Worm (Caenorhabditis elegans): ENCODE data around the gene C03A3.1.

Gene C03A3.1

DNA sequence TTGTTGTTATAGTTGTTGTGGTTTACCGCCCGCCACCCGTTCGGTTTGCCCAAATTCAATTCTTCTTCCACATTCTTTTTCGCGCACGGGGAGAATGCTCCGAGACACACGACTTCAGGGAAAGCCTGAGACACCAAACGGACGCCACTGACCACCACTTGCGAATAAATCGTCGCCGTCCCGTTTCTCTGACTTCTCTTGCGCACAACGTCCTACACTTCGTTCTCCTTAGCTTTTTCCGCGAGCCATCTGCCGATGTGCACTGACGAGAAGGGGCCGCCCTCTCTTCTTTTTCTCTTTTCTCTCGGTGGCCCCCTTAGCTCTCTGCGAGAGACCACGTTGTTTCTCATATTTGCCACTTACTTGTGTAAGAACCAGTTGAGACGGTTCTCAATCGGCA is at the start of gene C03A3.1:
Gene C03A3.1, plus strand, starts transcription at position 291 of the 400 bp plus-strand sequence.
- TF ChIP-seq somi-1 (GFP tag; optimal IDR thresholded peaks at IDR 0.05) (no peak), attf-3 (GFP tag; conservative IDR thresholded peaks at IDR 0.05) (no peak), ztf-18 (tag; optimal IDR thresholded peaks at IDR 0.05) (peak; percentile 39), madf-3 (GFP tag; IDR thresholded peaks at IDR 0.05) (no peak)

DNA sequence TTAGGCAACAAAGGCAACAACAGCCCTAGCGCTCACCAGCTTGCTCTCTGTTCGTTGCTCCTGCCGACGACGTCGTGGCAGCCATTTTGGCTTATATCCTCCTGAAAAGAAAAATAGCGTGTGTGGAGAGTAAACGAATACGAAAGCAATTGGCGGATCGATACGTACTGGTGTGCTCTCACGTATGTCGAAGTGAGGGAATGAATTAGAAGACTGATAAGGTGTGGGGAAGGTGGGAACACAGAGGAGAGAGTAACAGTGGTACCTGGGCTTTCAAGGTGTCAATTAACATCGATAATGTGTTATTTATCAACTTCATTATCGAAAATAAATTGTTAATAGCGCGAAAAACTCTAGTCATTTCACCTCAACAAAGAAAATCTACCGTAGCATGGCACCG is 48.4 kb upstream of the C03A3.1 start, which contains the start of gene C34F6.5:
Gene C34F6.5, minus strand, starts transcription at position 101 of the 400 bp plus-strand sequence.
- TF ChIP-seq dox-1 (GFP tag; IDR thresholded peaks at IDR 0.05), result 0 out of 2 replicates have a peak, but pooled peaks have one; percentile 43
- TF ChIP-seq nfyb-1 (GFP tag; IDR thresholded peaks at IDR 0.05), result no peak
- peak; percentile 58 for TF ChIP-seq nhr-80 (tag; optimal IDR thresholded peaks at IDR 0.05)

DNA sequence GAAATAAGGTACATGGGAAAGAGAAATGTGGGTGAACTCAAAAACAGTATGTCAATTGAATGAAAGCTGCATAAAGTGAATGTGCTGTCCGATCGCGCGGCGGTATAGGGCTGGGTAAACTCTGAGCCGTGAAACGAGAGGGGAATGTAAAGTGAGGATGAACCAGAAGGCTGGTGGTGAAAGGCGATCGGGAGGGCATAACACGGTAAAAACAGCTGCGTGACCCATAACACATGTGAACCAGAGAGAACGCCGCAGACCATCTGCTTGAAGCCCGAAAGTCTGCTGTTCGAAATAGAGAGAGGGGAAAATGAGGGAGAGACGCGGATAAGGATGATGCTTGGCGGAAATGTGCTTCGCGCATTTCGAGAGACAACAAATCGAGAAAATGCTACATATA is 46.7 kb upstream of the C03A3.1 start:
- TF ChIP-seq zfh-2 (GFP tag; conservative IDR thresholded peaks at IDR 0.05) (peak; percentile 55; the same call in 1 of the 2 replicates), F10E7.11 (tag; optimal IDR thresholded peaks at IDR 0.05) (no peak), dox-1 (GFP tag; IDR thresholded peaks at IDR 0.05) (0 out of 2 replicates have a peak, but pooled peaks have one; percentile 26)

DNA sequence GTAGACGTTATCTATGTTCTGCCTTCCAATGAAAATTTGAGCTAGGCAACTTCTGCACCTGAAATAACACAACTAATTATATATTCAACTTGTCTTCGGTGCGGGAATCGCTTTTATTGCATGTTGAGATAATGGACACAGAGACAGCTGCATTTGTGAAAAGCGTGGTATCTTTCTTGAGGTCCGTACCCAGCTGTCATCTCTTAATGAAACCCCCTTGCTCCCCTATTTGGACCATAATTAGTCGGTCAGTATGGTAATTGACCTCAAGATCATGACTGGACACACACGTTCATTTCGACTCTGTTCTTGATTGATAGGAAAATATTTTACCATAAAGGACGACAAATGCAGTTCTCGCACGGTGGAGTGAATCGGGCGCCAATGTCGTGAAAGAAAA is 45.8 kb upstream of the C03A3.1 start:
- TF ChIP-seq madf-10 (tag; optimal IDR thresholded peaks at IDR 0.05) (no peak), lsy-27 (tag; optimal IDR thresholded peaks at IDR 0.05; ENCODE audit: borderline replicate concordance, insufficient read depth) (no peak), Y79H2A.3 (GFP tag; conservative IDR thresholded peaks at IDR 0.05) (no peak), attf-6 (GFP tag; IDR thresholded peaks at IDR 0.05) (no peak), athp-1 (tag; optimal IDR thresholded peaks at IDR 0.05) (no peak), ekl-4 (GFP tag; IDR thresholded peaks at IDR 0.05) (no peak), fkh-3 (tag; optimal IDR thresholded peaks at IDR 0.05) (no peak), snpc-3.4 (tag; optimal IDR thresholded peaks at IDR 0.05) (no peak)

DNA sequence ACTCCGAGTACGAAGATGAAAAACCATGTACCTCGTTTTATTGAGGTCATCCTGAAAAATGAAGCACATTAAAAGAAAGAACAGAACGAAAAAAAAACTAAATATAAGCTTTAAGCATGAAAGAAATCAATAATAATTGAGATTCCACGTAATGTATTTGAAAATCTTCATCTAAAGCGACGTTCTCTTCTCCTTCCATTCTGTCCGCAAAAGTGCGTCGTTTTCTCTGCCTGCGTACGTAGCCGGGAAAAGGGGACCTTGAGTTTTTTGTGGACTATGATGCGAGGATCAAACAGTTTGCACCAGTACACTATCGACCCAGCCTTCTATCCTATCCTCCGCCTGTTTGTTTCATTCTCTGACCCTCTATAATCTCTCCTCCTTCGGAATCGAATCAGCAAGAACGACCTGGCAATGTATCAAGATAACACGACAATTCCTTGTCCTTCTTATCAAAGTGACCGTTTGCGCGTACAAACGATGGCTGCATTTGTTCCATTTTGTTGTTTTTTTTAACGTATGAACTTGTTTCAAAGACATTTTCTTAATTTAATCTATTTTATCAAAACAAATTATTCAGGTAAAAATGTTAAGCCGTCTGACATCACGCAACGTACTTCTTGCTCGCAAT is 41.6 kb upstream of the C03A3.1 start, which contains the start of the genes C34F6.7 and idh-2:
Gene C34F6.7, minus strand, starts transcription at position 51 of the 631 bp plus-strand sequence.
Gene idh-2, plus strand, starts transcription at position 581 of the 631 bp plus-strand sequence.
- TF ChIP-seq T07F8.4 (tag; optimal IDR thresholded peaks at IDR 0.05) (no peak), F33H1.4 (GFP tag; IDR thresholded peaks at IDR 0.05) (no peak), tbx-9 (tag; optimal IDR thresholded peaks at IDR 0.05; ENCODE audit: borderline replicate concordance) (no peak), nhr-80 (tag; optimal IDR thresholded peaks at IDR 0.05) (peak; percentile 52), pbrm-1 (GFP tag; IDR thresholded peaks at IDR 0.05) (no peak), ztf-22 (GFP tag; optimal IDR thresholded peaks at IDR 0.05) (no peak), sea-2 (GFP tag; IDR thresholded peaks at IDR 0.05) (no peak), nfya-2 (GFP tag; IDR thresholded peaks at IDR 0.05) (no peak), egl-44 (GFP tag; IDR thresholded peaks at IDR 0.05) (no peak), ztf-26 (tag; optimal IDR thresholded peaks at IDR 0.05) (no peak), tlf-1 (GFP tag; optimal IDR thresholded peaks at IDR 0.05) (no peak), nfyb-1 (GFP tag; IDR thresholded peaks at IDR 0.05) (0 out of 2 replicates have a peak, but pooled peaks have one; percentile 22), akir-1 (GFP tag; optimal IDR thresholded peaks at IDR 0.05) (no peak), lin-26 (GFP tag; IDR thresholded peaks at IDR 0.05) (no peak), madf-3 (GFP tag; IDR thresholded peaks at IDR 0.05) (no peak), pha-4 (tag; optimal IDR thresholded peaks at IDR 0.05) (no peak), F57A8.1 (GFP tag; optimal IDR thresholded peaks at IDR 0.05) (no peak), F55B11.4 (tag; optimal IDR thresholded peaks at IDR 0.05; ENCODE audit: borderline replicate concordance, insufficient read depth) (no peak), bed-2 (GFP tag; IDR thresholded peaks at IDR 0.05) (no peak), cebp-2 (GFP tag; IDR thresholded peaks at IDR 0.05) (no peak), hmg-1.2 (GFP tag; IDR thresholded peaks at IDR 0.05) (peak; percentile 11; the same call in 1 of the 2 replicates), nhr-90 (tag; optimal IDR thresholded peaks at IDR 0.05) (no peak), lin-40 (tag; optimal IDR thresholded peaks at IDR 0.05) (peak; percentile 6), F10E7.11 (tag; optimal IDR thresholded peaks at IDR 0.05) (no peak), aptf-3 (GFP tag; IDR thresholded peaks at IDR 0.05) (no peak), B0261.1 (tag; optimal IDR thresholded peaks at IDR 0.05) (no peak), ceh-40 (GFP tag; IDR thresholded peaks at IDR 0.05) (no peak), dox-1 (GFP tag; IDR thresholded peaks at IDR 0.05) (peak; percentile 38; the same call in 1 of the 2 replicates), attf-3 (GFP tag; conservative IDR thresholded peaks at IDR 0.05) (no peak)

Measured in whole organism, young adult.